Fruit fly (Drosophila melanogaster) whole organism, embryonic: ENCODE measurements around the gene CG7557.

Experiments used
- Awh ChIP-seq: fragments of 200-800 bp; sonication (Bioruptor generic); IDR thresholded peaks from 2 replicates; pipeline ENCODE4, ENCODE4 v1.3.6; 2022; ENCODE audit warnings: missing biosample characterization, missing genetic modification characterization
- CG10462 ChIP-seq: fragments of 200-800 bp; sonication (Bioruptor generic); optimal IDR thresholded peaks from 2 replicates; lab custom pipeline; 2016; ENCODE audit warnings: missing biosample characterization, missing genetic modification characterization
- CG10959 ChIP-seq: fragments of 200-800 bp; sonication (Bioruptor generic); IDR thresholded peaks from 2 replicates; pipeline ENCODE4 v1.3.6; 2022; ENCODE audit warnings: missing biosample characterization, missing genetic modification characterization
- CG11398 ChIP-seq: fragments of 200-800 bp; sonication (Bioruptor generic); optimal IDR thresholded peaks from 2 replicates; lab custom pipeline; 2016; ENCODE audit warnings: missing biosample characterization, missing genetic modification characterization
- CG12219 ChIP-seq: fragments of 200-800 bp; sonication (Bioruptor generic); optimal IDR thresholded peaks from 3 replicates; lab custom pipeline; 2018; ENCODE audit warnings: missing biosample characterization, mild to moderate bottlenecking, missing genetic modification characterization
- CG12659 ChIP-seq: fragments of 200-800 bp; sonication (Bioruptor generic); optimal IDR thresholded peaks from 3 replicates; lab custom pipeline; 2017; ENCODE audit warnings: mild to moderate bottlenecking, missing biosample characterization, missing genetic modification reagents, missing genetic modification characterization
- CG12769 ChIP-seq: fragments of 200-800 bp; sonication (Bioruptor generic); optimal IDR thresholded peaks from 2 replicates; lab custom pipeline; 2019; ENCODE audit warnings: missing biosample characterization, mild to moderate bottlenecking, missing genetic modification characterization, moderate library complexity
- CG13894 ChIP-seq: fragments of 200-800 bp; sonication (Bioruptor generic); optimal IDR thresholded peaks from 3 replicates; lab custom pipeline; 2018; ENCODE audit warnings: missing biosample characterization, mild to moderate bottlenecking, missing genetic modification characterization, moderate library complexity
- CG14965 ChIP-seq: fragments of 200-800 bp; sonication (Bioruptor generic); optimal IDR thresholded peaks from 2 replicates; lab custom pipeline; 2016; ENCODE audit warnings: missing biosample characterization, missing genetic modification characterization, borderline replicate concordance
- CG16863 ChIP-seq: fragments of 200-800 bp; sonication (Bioruptor generic); optimal IDR thresholded peaks from 3 replicates; lab custom pipeline; 2016; ENCODE audit warnings: missing biosample characterization, missing genetic modification characterization
- CG17829 ChIP-seq: fragments of 200-800 bp; optimal IDR thresholded peaks from 2 replicates; lab custom pipeline; 2019; ENCODE audit warnings: missing biosample characterization, mild to moderate bottlenecking, missing genetic modification characterization, moderate library complexity
- CG18764 ChIP-seq: fragments of 200-800 bp; sonication (Bioruptor generic); optimal IDR thresholded peaks from 3 replicates; lab custom pipeline; 2016; ENCODE audit warnings: missing biosample characterization, missing genetic modification characterization
- CG2199 ChIP-seq: fragments of 200-800 bp; sonication (Bioruptor generic); IDR thresholded peaks from 3 replicates; pipeline ENCODE4 v1.3.6; 2022; ENCODE audit warnings: missing biosample characterization, missing genetic modification characterization
- CG42726 ChIP-seq: fragments of 200-800 bp; sonication (Bioruptor generic); IDR thresholded peaks from 2 replicates; pipeline ENCODE4 v1.3.6; 2022; ENCODE audit warnings: missing biosample characterization, missing genetic modification characterization; ENCODE audit not compliant: partially characterized antibody
- CG4854 ChIP-seq: fragments of 200-800 bp; sonication (Bioruptor generic); optimal IDR thresholded peaks from 2 replicates; lab custom pipeline; 2016; ENCODE audit warnings: missing biosample characterization, missing genetic modification characterization, inconsistent platforms
- CG6854 ChIP-seq: fragments of 200-800 bp; sonication (Bioruptor generic); optimal IDR thresholded peaks from 3 replicates; lab custom pipeline; 2017; ENCODE audit warnings: missing biosample characterization, mild to moderate bottlenecking, missing genetic modification characterization
- CG7372 ChIP-seq: fragments of 200-800 bp; sonication (Bioruptor generic); IDR thresholded peaks from 2 replicates; pipeline ENCODE4 v1.3.6; 2022; ENCODE audit warnings: missing biosample characterization, missing genetic modification characterization
- CG7839 ChIP-seq: fragments of 200-800 bp; sonication (Bioruptor generic); optimal IDR thresholded peaks from 3 replicates; lab custom pipeline; 2018; ENCODE audit warnings: missing biosample characterization, mild to moderate bottlenecking, missing genetic modification characterization, moderate library complexity
- CG7963 ChIP-seq: fragments of 200-800 bp; sonication (Bioruptor generic); IDR thresholded peaks from 3 replicates; pipeline ENCODE4 v1.3.6; 2022; ENCODE audit warnings: missing biosample characterization, missing genetic modification characterization; ENCODE audit not compliant: partially characterized antibody
- CG9727 ChIP-seq: fragments of 200-800 bp; sonication (Bioruptor generic); optimal IDR thresholded peaks from 3 replicates; lab custom pipeline; 2017; ENCODE audit warnings: missing biosample characterization, mild to moderate bottlenecking, missing genetic modification characterization
- Doc2 ChIP-seq: fragments of 200-800 bp; sonication (Bioruptor generic); IDR thresholded peaks from 2 replicates; pipeline ENCODE4 v1.3.6; 2022; ENCODE audit warnings: missing biosample characterization, missing genetic modification characterization
- Eip74EF ChIP-seq, 2 experiments: fragments of 200-800 bp in 1 of 2; fragments of >200 bp in 1 of 2; sonication (Bioruptor generic) in 1 of 2; optimal IDR thresholded peaks; 2 replicates each; lab custom pipeline; 2017 to 2019; ENCODE audit warnings: missing biosample characterization in 2 of 2, missing genetic modification characterization in 2 of 2, mild to moderate bottlenecking in 1 of 2, moderate library complexity in 1 of 2
- Fer3 ChIP-seq: fragments of 200-800 bp; sonication (Bioruptor generic); optimal IDR thresholded peaks from 2 replicates; lab custom pipeline; 2018; ENCODE audit warnings: missing biosample characterization, mild to moderate bottlenecking, missing genetic modification characterization, moderate library complexity
- HLH3B ChIP-seq: fragments of 200-800 bp; sonication (Bioruptor generic); IDR thresholded peaks from 2 replicates; pipeline ENCODE4 v1.3.6; 2022; ENCODE audit warnings: missing biosample characterization, missing genetic modification characterization
- Hsf ChIP-seq: fragments of 200-800 bp; sonication (Bioruptor generic); optimal IDR thresholded peaks from 3 replicates; lab custom pipeline; 2016; ENCODE audit warnings: missing biosample characterization, missing genetic modification characterization
- Kr ChIP-seq: fragments of 200-800 bp; sonication (Bioruptor generic); optimal IDR thresholded peaks from 2 replicates; lab custom pipeline; 2017; ENCODE audit warnings: missing biosample characterization, mild to moderate bottlenecking, missing genetic modification characterization
- Nf-YB ChIP-seq: fragments of 200-800 bp; sonication (Bioruptor generic); optimal IDR thresholded peaks from 3 replicates; lab custom pipeline; 2019; ENCODE audit warnings: missing biosample characterization, mild to moderate bottlenecking, missing genetic modification characterization, moderate library complexity
- Nf-YC ChIP-seq: fragments of 200-800 bp; optimal IDR thresholded peaks from 3 replicates; lab custom pipeline; 2019; ENCODE audit warnings: missing biosample characterization, mild to moderate bottlenecking, missing genetic modification characterization, moderate library complexity
- Xrp1 ChIP-seq: fragments of 200-800 bp; sonication (Bioruptor generic); IDR thresholded peaks from 2 replicates; pipeline ENCODE4 v1.3.6; 2022; ENCODE audit warnings: missing biosample characterization, missing genetic modification characterization
- abd-A ChIP-seq: fragments of 200-800 bp; sonication (Bioruptor generic); optimal IDR thresholded peaks from 3 replicates; lab custom pipeline; 2019; ENCODE audit warnings: missing biosample characterization, mild to moderate bottlenecking, missing genetic modification characterization, moderate library complexity
- amos ChIP-seq: fragments of 200-800 bp; sonication (Bioruptor generic); IDR thresholded peaks from 2 replicates; pipeline ENCODE4 v1.3.6; 2022; ENCODE audit warnings: missing biosample characterization, missing genetic modification characterization; ENCODE audit not compliant: partially characterized antibody
- ase ChIP-seq: fragments of 200-800 bp; sonication (Bioruptor generic); IDR thresholded peaks from 3 replicates; pipeline ENCODE4 v1.3.6; 2022; ENCODE audit warnings: missing biosample characterization, missing genetic modification characterization
- cwo ChIP-seq: fragments of 200-800 bp; sonication (Bioruptor generic); optimal IDR thresholded peaks from 3 replicates; lab custom pipeline; 2017; ENCODE audit warnings: missing biosample characterization, missing genetic modification characterization, mild to moderate bottlenecking, moderate library complexity, missing genetic modification reagents
- danr ChIP-seq: fragments of 200-800 bp; sonication (Bioruptor generic); IDR thresholded peaks from 2 replicates; pipeline ENCODE4 v1.3.6; 2022; ENCODE audit warnings: missing biosample characterization, missing genetic modification characterization
- dysf ChIP-seq: fragments of 200-800 bp; sonication (Bioruptor generic); IDR thresholded peaks from 3 replicates; pipeline ENCODE4 v1.3.6; 2022; ENCODE audit warnings: missing biosample characterization, missing genetic modification characterization
- fd96Cb ChIP-seq: fragments of 200-800 bp; sonication (Bioruptor generic); optimal IDR thresholded peaks from 2 replicates; lab custom pipeline; 2018; ENCODE audit warnings: missing biosample characterization, mild to moderate bottlenecking, missing genetic modification characterization, moderate library complexity
- hkb ChIP-seq, 2 experiments: fragments of 200-800 bp in 1 of 2; fragments of >200 bp in 1 of 2; sonication (Bioruptor generic) in 1 of 2; IDR thresholded peaks in 1 of 2; optimal IDR thresholded peaks in 1 of 2; 2 replicates each; pipeline versions ENCODE4 v1.3.6 to Lab custom; 2017 to 2022; ENCODE audit warnings: missing biosample characterization in 1 of 2, missing genetic modification characterization in 1 of 2
- ind ChIP-seq: fragments of 200-800 bp; sonication (Bioruptor generic); optimal IDR thresholded peaks from 3 replicates; lab custom pipeline; 2016; ENCODE audit warnings: missing biosample characterization, missing genetic modification characterization
- pb ChIP-seq: fragments of 200-800 bp; sonication (Bioruptor generic); optimal IDR thresholded peaks from 3 replicates; lab custom pipeline; 2016; ENCODE audit warnings: missing biosample characterization, missing genetic modification characterization
- sens ChIP-seq: fragments of 200-800 bp; sonication (Bioruptor generic); peaks from one replicate; lab custom pipeline; 2016; ENCODE audit warnings: missing biosample characterization, missing genetic modification characterization
- toy ChIP-seq: fragments of 200-800 bp; sonication (Bioruptor generic); IDR thresholded peaks from 2 replicates; pipeline ENCODE4 v1.3.6; 2022; ENCODE audit warnings: missing biosample characterization, missing genetic modification characterization
- trem ChIP-seq: fragments of 200-800 bp; optimal IDR thresholded peaks from 3 replicates; lab custom pipeline; 2019; ENCODE audit warnings: missing biosample characterization, mild to moderate bottlenecking, missing genetic modification characterization, moderate library complexity
- trh ChIP-seq: fragments of 200-800 bp; sonication (Bioruptor generic); optimal IDR thresholded peaks from 2 replicates; lab custom pipeline; 2016; ENCODE audit warnings: missing biosample characterization, missing genetic modification characterization
- twi ChIP-seq: fragments of 200-800 bp; optimal IDR thresholded peaks from 2 replicates; lab custom pipeline; 2019; ENCODE audit warnings: missing biosample characterization, mild to moderate bottlenecking, missing genetic modification characterization, moderate library complexity
- wdn ChIP-seq: fragments of 200-800 bp; sonication (Bioruptor generic); IDR thresholded peaks from 2 replicates; pipeline ENCODE4 v1.3.6; 2022; ENCODE audit warnings: missing biosample characterization, missing genetic modification characterization
- zfh1 ChIP-seq: fragments of 200-800 bp; sonication (Bioruptor generic); IDR thresholded peaks from 3 replicates; pipeline ENCODE4 v1.3.6; 2022; ENCODE audit warnings: missing biosample characterization, missing genetic modification characterization
- zfh2 ChIP-seq: fragments of 200-800 bp; sonication (Bioruptor generic); optimal IDR thresholded peaks from 2 replicates; lab custom pipeline; 2016; ENCODE audit warnings: missing biosample characterization, missing genetic modification characterization

CG7557 gene

DNA sequence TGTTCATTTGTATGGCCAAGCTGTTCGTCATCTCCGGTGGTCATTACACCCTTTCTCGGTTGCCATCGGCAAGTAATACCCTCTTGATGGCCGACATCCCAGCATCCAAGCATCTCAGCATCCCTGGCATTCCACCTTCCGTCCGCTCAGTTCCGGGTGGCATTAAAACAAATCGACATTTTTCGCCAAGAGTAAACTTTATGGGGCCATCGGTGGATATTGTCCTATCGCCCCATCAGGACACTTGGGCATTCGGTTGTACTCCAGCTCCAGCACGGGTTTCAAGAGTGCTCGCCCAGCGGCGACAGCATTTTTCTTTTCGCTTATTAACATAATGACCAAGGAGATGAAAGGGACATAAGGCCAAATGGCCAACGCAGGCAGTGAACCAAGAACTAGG, 4.7 kb upstream of the CG7557 start:
- TF ChIP-seq CG7963 (GFP tag; lab: Robert Waterston, UW) (no peak), CG13894 (peak; percentile 63), CG10462 (GFP tag; lab: Kevin White, UChicago) (no peak), trem (tag; lab: Kevin White, UChicago) (no peak), CG14965 (GFP tag; lab: Kevin White, UChicago) (no peak), zfh2 (GFP tag; lab: Kevin White, UChicago) (no peak), fd96Cb (tag; lab: Kevin White, UChicago) (no peak), CG12769 (no peak), ase (GFP tag; lab: Robert Waterston, UW) (0 out of 3 replicates have a peak, but pooled peaks have one; percentile 21), Awh (GFP tag; lab: Robert Waterston, UW) (0 out of 2 replicates have a peak, but pooled peaks have one; percentile 36), zfh1 (GFP tag; lab: Robert Waterston, UW) (0 out of 3 replicates have a peak, but pooled peaks have one; percentile 9), HLH3B (GFP tag; lab: Robert Waterston, UW) (no peak), abd-A (peak; percentile 77), CG17829 (tag; lab: Kevin White, UChicago) (no peak), hkb (optimal IDR thresholded peaks at IDR 0.05; lab: Kevin White, UChicago) (no peak), hkb (GFP tag; IDR thresholded peaks at IDR 0.05; lab: Robert Waterston, UW) (no peak)

DNA sequence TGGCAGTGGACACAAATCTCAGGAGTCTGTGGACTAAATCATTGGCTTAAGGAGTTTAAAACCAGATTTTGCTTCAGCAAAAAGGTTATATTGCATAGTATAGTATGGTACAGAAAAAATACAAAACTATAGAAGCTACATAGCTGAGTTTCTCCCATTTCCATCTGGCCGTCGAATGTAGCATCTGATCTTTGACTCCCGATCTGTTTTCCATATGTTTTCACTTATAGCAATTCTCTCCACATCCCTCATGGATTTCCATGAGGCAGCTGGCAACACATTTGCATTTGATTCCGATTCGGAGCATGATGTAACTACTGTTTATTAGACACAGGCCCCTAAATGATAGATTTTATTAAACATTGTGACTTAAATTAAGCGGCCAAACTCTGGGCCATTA, 4.2 kb upstream of the CG7557 start:
- TF ChIP-seq CG10959 (GFP tag; lab: Robert Waterston, UW): no peak
- peak; percentile 21 for TF ChIP-seq sens (GFP tag; lab: Kevin White, UChicago)
- no peak for TF ChIP-seq ind (GFP tag; lab: Kevin White, UChicago)
- no peak for TF ChIP-seq CG7839
- TF ChIP-seq wdn: no peak
- 0 out of 3 replicates have a peak, but pooled peaks have one; percentile 17 for TF ChIP-seq CG2199 (GFP tag; lab: Robert Waterston, UW)
- TF ChIP-seq amos (GFP tag; lab: Robert Waterston, UW): no peak
- no peak for TF ChIP-seq CG12659 (GFP tag; lab: Kevin White, UChicago)
- no peak for TF ChIP-seq CG6854 (GFP tag; lab: Kevin White, UChicago)
- no peak for TF ChIP-seq Eip74EF (GFP tag; optimal IDR thresholded peaks at IDR 0.05; lab: Kevin White, UChicago)
- TF ChIP-seq cwo (GFP tag; lab: Kevin White, UChicago): no peak
- no peak for TF ChIP-seq Nf-YC (tag; lab: Kevin White, UChicago)
- TF ChIP-seq twi: peak; percentile 97
- no peak for TF ChIP-seq Kr (GFP tag; lab: Kevin White, UChicago)
- TF ChIP-seq CG7372 (GFP tag; lab: Robert Waterston, UW): no peak
- no peak for TF ChIP-seq pb (GFP tag; lab: Kevin White, UChicago)
- no peak for TF ChIP-seq dysf

DNA sequence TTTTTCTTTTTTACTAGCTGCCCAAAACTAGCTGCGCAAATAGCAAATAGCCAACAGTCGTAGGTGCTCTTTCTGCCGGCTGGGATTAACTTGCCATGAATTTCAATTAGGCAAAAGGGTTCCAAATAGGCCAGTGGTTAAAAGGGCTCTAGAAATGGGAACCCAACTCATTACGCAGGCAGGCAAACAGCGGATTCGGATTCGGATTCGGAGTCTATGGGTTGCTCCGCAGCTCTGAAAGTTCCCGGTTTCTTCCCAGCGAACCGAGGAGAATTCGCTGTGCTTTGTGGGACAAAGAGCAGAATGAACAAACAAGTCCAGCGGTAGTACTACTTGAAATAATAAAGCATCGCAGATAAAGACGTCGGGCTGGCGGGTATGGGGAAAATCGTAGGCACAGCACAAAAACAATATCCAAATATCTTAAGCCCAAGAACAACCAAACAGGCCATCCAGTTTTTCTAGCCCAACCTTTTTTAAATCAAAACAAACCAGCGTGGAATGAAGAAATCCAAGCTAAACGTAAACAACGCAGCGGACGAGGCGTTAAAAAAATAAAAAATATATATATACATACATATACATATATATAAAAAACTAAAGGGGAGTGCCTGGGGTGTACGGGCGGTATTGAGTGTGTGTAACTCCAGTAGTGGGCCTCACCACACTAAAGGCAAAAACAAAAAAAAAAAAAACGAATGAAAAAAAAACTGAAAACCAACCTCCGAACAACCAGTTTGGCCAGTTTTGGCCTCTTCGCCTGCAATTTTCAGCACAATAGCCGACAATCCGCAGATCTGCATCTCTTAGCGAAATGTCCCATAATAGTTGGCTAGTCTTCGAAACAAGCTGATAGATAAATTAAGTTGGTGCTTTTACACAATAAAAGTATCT, 2.8 kb upstream of the CG7557 start:
- TF ChIP-seq toy (GFP tag; lab: Robert Waterston, UW) (no peak), CG9727 (GFP tag; lab: Kevin White, UChicago) (no peak), Nf-YB (no peak), CG12219 (GFP tag; lab: Kevin White, UChicago) (no peak), CG16863 (GFP tag; lab: Kevin White, UChicago) (no peak), CG42726 (GFP tag; lab: Robert Waterston, UW) (no peak), Doc2 (no peak), Xrp1 (GFP tag; lab: Robert Waterston, UW) (no peak), Fer3 (tag; lab: Kevin White, UChicago) (peak; percentile 19), danr (GFP tag; lab: Robert Waterston, UW) (no peak), CG4854 (GFP tag; lab: Kevin White, UChicago) (no peak), Hsf (GFP tag; lab: Kevin White, UChicago) (no peak), CG11398 (GFP tag; lab: Kevin White, UChicago) (no peak), trh (no peak), CG18764 (no peak)
